Worm (Caenorhabditis elegans) whole organism, young adult: Measurements from ENCODE around the gene srw-95.
"Not testable (repeated sequence)": the region's sequence is repeated elsewhere in the genome, so short reads cannot be mapped to it uniquely, and the experiment has no call there.

Experiments
- B0019.2 ChIP-seq: fragments of 200-800 bp; sonication (Bioruptor generic); conservative IDR thresholded peaks from 2 replicates; pipeline ENCODE4 v1.3.6; 2022; ENCODE audit warnings: missing genetic modification reagents, missing genetic modification characterization, missing compliant biosample characterization
- F57C9.4 ChIP-seq: sonication (generic microtip); optimal IDR thresholded peaks from 2 replicates; lab custom pipeline; 2017; ENCODE audit warnings: mild to moderate bottlenecking, missing genetic modification characterization, missing compliant biosample characterization
- let-607 ChIP-seq, 2 experiments: fragments of 200-800 bp in 1 of 2; sonication (Bioruptor generic) in 1 of 2; sonication (generic microtip) in 1 of 2; optimal IDR thresholded peaks; 2 replicates each; lab custom pipeline; 2016 to 2018; ENCODE audit warnings: mild to moderate bottlenecking in 2 of 2, missing compliant biosample characterization in 2 of 2, missing genetic modification characterization in 2 of 2, moderate library complexity in 2 of 2, missing genotype in 1 of 2
- lin-26 ChIP-seq: fragments of 200-800 bp; sonication (Bioruptor generic); IDR thresholded peaks from 2 replicates; pipeline ENCODE4 v1.3.6; 2022; ENCODE audit warnings: missing genetic modification reagents, missing genetic modification characterization, missing compliant biosample characterization
- madf-10 ChIP-seq: sonication (generic microtip); optimal IDR thresholded peaks from 2 replicates; lab custom pipeline; 2016; ENCODE audit warnings: mild to moderate bottlenecking, missing genetic modification characterization, missing compliant biosample characterization
- snpc-4 ChIP-seq, 5 experiments: fragments of 150-350 bp in 1 of 5; sonication (generic microtip) in 4 of 5; optimal IDR thresholded peaks; 2 replicates each; lab custom pipeline; 2014 to 2018; ENCODE audit warnings: missing genetic modification characterization in 5 of 5, missing biosample characterization in 3 of 5, antibody characterized with exemption in 2 of 5, mild to moderate bottlenecking in 2 of 5, missing compliant biosample characterization in 2 of 5, missing genotype in 2 of 5, moderate library complexity in 2 of 5, missing genetic modification reagents in 1 of 5
- unc-130 ChIP-seq: sonication (generic microtip); optimal IDR thresholded peaks from 2 replicates; lab custom pipeline; 2016; ENCODE audit warnings: missing genetic modification reagents, missing genetic modification characterization, missing compliant biosample characterization
- ztf-3 ChIP-seq: fragments of 200-800 bp; sonication (Bioruptor generic); optimal IDR thresholded peaks from 2 replicates; lab custom pipeline; 2018; ENCODE audit warnings: mild to moderate bottlenecking, missing genetic modification characterization, missing compliant biosample characterization

ce11 chrIV:4762990-4763545 is 48.8 kb upstream of the srw-95 start:
- not testable (repeated sequence) for TF ChIP-seq madf-10 (tag; lab: Kevin White, UChicago); B0019.2 (GFP tag; lab: Robert Waterston, UW); ztf-3 (GFP tag; lab: Kevin White, UChicago); unc-130; lin-26 (GFP tag; lab: Robert Waterston, UW); F57C9.4 (tag; lab: Kevin White, UChicago); let-607 (tag; optimal IDR thresholded peaks at IDR 0.05; lab: Kevin White, UChicago); snpc-4 (GFP tag; optimal IDR thresholded peaks at IDR 0.05; lab: Kevin White, UChicago)
- TF ChIP-seq snpc-4 (tag; optimal IDR thresholded peaks at IDR 0.05; lab: Kevin White, UChicago) = peak in 1 of 4 experiments; percentile 39
